Worm (Caenorhabditis elegans): Measurements from ENCODE around the gene Y43B11AL.1.

DNA sequence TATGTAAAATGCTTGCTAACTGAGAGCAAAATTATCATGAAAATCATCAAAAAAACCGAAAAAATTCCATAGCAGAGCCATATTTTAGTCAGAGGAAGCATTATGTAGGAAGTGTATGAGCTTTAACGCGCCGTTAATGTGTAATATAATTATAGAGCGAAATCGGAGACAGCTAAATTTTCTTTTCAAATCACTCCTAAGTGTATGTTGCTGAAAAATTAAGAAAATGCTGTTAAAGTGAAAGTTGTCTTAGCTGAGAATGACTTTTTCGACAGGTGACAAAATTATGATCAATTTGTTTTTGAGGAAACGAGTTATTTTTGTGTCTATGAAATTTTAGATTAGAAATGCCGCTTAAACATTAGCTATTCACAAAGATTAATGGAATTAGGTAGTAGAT is 9.9 kb downstream of the Y43B11AL.1 start, which contains the start of gene srg-50:
- TF ChIP-seq him-1 (tag; optimal IDR thresholded peaks at IDR 0.05), result no peak
- no peak for TF ChIP-seq W03F9.2 (tag; optimal IDR thresholded peaks at IDR 0.05)
- TF ChIP-seq dao-5 (tag; optimal IDR thresholded peaks at IDR 0.05), result no peak
